Fruit fly (Drosophila melanogaster) whole organism: Measurements from ENCODE around the gene RabX4.

ENCODE experiments used
- Dll ChIP-seq: fragments of >200 bp; optimal IDR thresholded peaks from 2 replicates; lab custom pipeline; 2017
- EcR ChIP-seq, 2 experiments: fragments of >200 bp; optimal IDR thresholded peaks; 2 replicates each; lab custom pipeline; 2017; ENCODE audit warnings: missing biosample characterization in 2 of 2, missing genetic modification characterization in 2 of 2, missing genetic modification reagents in 2 of 2
- psq ChIP-seq: fragments of >200 bp; optimal IDR thresholded peaks from 2 replicates; lab custom pipeline; 2017
- usp ChIP-seq: fragments of >200 bp; optimal IDR thresholded peaks from 2 replicates; lab custom pipeline; 2017; ENCODE audit warnings: missing biosample characterization, missing genetic modification characterization, mixed read lengths

DNA sequence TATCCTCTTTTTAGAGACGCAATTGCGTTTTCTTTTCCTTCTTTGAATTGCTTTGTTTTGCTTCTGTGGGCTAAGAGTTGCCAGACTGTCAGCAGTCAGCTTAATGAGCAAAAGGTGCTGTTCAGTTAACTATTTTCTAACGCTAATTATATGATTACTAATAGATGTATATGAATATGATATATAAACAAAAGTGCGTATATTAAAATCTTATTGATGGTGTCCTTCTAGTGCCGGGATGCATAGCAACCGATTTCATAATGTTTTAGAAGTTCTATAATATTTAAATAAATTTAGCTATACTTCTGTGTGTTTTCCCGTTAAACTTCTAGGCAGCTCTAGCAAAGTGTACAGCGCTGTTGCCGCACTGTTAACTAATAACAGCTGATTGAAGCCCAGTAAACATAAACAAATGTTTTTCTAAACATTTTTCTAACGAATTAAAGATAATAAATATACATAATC, 1.7 kb upstream of the RabX4 start, which contains the start of the genes Kaz and CG43273:
- no peak for TF ChIP-seq psq (lab: Kevin White, UChicago)
- no peak for TF ChIP-seq usp (GFP tag; lab: Kevin White, UChicago)
- no peak for TF ChIP-seq Dll (lab: Kevin White, UChicago)
- TF ChIP-seq EcR (GFP tag; optimal IDR thresholded peaks at IDR 0.05; lab: Kevin White, UChicago), result no peak
